Fruit fly (Drosophila melanogaster) whole organism, embryonic: Measurements from ENCODE around the gene Sas-4.

Experiments used
- CG10209 ChIP-seq: fragments of 200-800 bp; sonication (Bioruptor generic); optimal IDR thresholded peaks from 3 replicates; lab custom pipeline; 2017; ENCODE audit warnings: missing biosample characterization, mild to moderate bottlenecking, missing genetic modification characterization, missing genetic modification reagents
- CG10431 ChIP-seq: fragments of 200-800 bp; sonication (Bioruptor generic); optimal IDR thresholded peaks from 3 replicates; lab custom pipeline; 2018; ENCODE audit warnings: missing biosample characterization, mild to moderate bottlenecking, missing genetic modification characterization
- CG12659 ChIP-seq: fragments of 200-800 bp; sonication (Bioruptor generic); optimal IDR thresholded peaks from 3 replicates; lab custom pipeline; 2017; ENCODE audit warnings: mild to moderate bottlenecking, missing biosample characterization, missing genetic modification reagents, missing genetic modification characterization
- CG12769 ChIP-seq: fragments of 200-800 bp; sonication (Bioruptor generic); optimal IDR thresholded peaks from 2 replicates; lab custom pipeline; 2019; ENCODE audit warnings: missing biosample characterization, mild to moderate bottlenecking, missing genetic modification characterization, moderate library complexity
- CG14860 ChIP-seq: fragments of 200-800 bp; sonication (Bioruptor generic); IDR thresholded peaks from 3 replicates; pipeline ENCODE4 v1.3.6; 2022; ENCODE audit warnings: missing biosample characterization, missing genetic modification characterization; ENCODE audit not compliant: partially characterized antibody
- CG1529 ChIP-seq: fragments of 200-800 bp; sonication (Bioruptor generic); optimal IDR thresholded peaks from 3 replicates; lab custom pipeline; 2018; ENCODE audit warnings: missing biosample characterization, missing genetic modification characterization
- CG16815 ChIP-seq: fragments of 200-800 bp; sonication (Bioruptor generic); optimal IDR thresholded peaks from 3 replicates; lab custom pipeline; 2017; ENCODE audit warnings: missing biosample characterization, mild to moderate bottlenecking, missing genetic modification characterization
- CG17385 ChIP-seq: fragments of 200-800 bp; sonication (Bioruptor generic); optimal IDR thresholded peaks from 3 replicates; lab custom pipeline; 2018; ENCODE audit warnings: missing biosample characterization, mild to moderate bottlenecking, missing genetic modification characterization
- CG1832 ChIP-seq: fragments of 200-800 bp; sonication (Bioruptor generic); optimal IDR thresholded peaks from 2 replicates; lab custom pipeline; 2017; ENCODE audit warnings: missing biosample characterization, mild to moderate bottlenecking, missing genetic modification characterization, inconsistent platforms
- CG18476 ChIP-seq: fragments of 200-800 bp; sonication (Bioruptor generic); optimal IDR thresholded peaks from 2 replicates; lab custom pipeline; 2016; ENCODE audit warnings: missing biosample characterization, mild to moderate bottlenecking, missing genetic modification characterization
- CG2120 ChIP-seq: fragments of 200-800 bp; sonication (Bioruptor generic); optimal IDR thresholded peaks from 3 replicates; lab custom pipeline; 2016; ENCODE audit warnings: missing biosample characterization, missing genetic modification characterization
- CG2875 ChIP-seq: fragments of 200-800 bp; sonication (Bioruptor generic); optimal IDR thresholded peaks from 2 replicates; lab custom pipeline; 2017; ENCODE audit warnings: missing biosample characterization, mild to moderate bottlenecking, missing genetic modification characterization, missing genetic modification reagents
- CG32532 ChIP-seq: fragments of 200-800 bp; sonication (Bioruptor generic); IDR thresholded peaks from 2 replicates; pipeline ENCODE4 v1.3.6; 2022; ENCODE audit warnings: missing biosample characterization, missing genetic modification characterization
- CG32767 ChIP-seq: fragments of 200-800 bp; sonication (Bioruptor generic); IDR thresholded peaks from 2 replicates; pipeline ENCODE4 v1.3.6; 2022; ENCODE audit warnings: missing biosample characterization, missing genetic modification characterization
- CG5245 ChIP-seq: fragments of 200-800 bp; sonication (Bioruptor generic); optimal IDR thresholded peaks from 3 replicates; lab custom pipeline; 2016; ENCODE audit warnings: missing biosample characterization, missing genetic modification characterization
- CG7271 ChIP-seq: fragments of 200-800 bp; sonication (Bioruptor generic); optimal IDR thresholded peaks from 2 replicates; lab custom pipeline; 2018; ENCODE audit warnings: missing biosample characterization, mild to moderate bottlenecking, missing genetic modification characterization, moderate library complexity
- CG8359 ChIP-seq: fragments of 200-800 bp; sonication (Bioruptor generic); optimal IDR thresholded peaks from 2 replicates; lab custom pipeline; 2017; ENCODE audit warnings: missing biosample characterization, mild to moderate bottlenecking, missing genetic modification characterization, borderline replicate concordance
- CG9437 ChIP-seq: fragments of 200-800 bp; sonication (Bioruptor generic); optimal IDR thresholded peaks from 2 replicates; lab custom pipeline; 2018; ENCODE audit warnings: missing biosample characterization, mild to moderate bottlenecking, missing genetic modification characterization
- CTCF ChIP-seq: fragments of 200-800 bp; sonication (Bioruptor generic); optimal IDR thresholded peaks from 2 replicates; lab custom pipeline; 2017; ENCODE audit warnings: missing biosample characterization, mild to moderate bottlenecking, missing genetic modification characterization, moderate library complexity
- D ChIP-seq, 2 experiments: fragments of 200-800 bp in 1 of 2; fragments of >200 bp in 1 of 2; sonication (Bioruptor generic) in 1 of 2; optimal IDR thresholded peaks; 2 replicates in 1 of 2; 3 replicates in 1 of 2; lab custom pipeline; 2017; ENCODE audit warnings: mild to moderate bottlenecking in 1 of 2, missing biosample characterization in 1 of 2, missing genetic modification characterization in 1 of 2, missing genetic modification reagents in 1 of 2
- D19A ChIP-seq: fragments of 200-800 bp; optimal IDR thresholded peaks from 3 replicates; lab custom pipeline; 2019; ENCODE audit warnings: missing biosample characterization, mild to moderate bottlenecking, missing genetic modification characterization, moderate library complexity
- Eip74EF ChIP-seq, 2 experiments: fragments of 200-800 bp in 1 of 2; fragments of >200 bp in 1 of 2; sonication (Bioruptor generic) in 1 of 2; optimal IDR thresholded peaks; 2 replicates each; lab custom pipeline; 2017 to 2019; ENCODE audit warnings: missing biosample characterization in 2 of 2, missing genetic modification characterization in 2 of 2, mild to moderate bottlenecking in 1 of 2, moderate library complexity in 1 of 2
- Fer3 ChIP-seq: fragments of 200-800 bp; sonication (Bioruptor generic); optimal IDR thresholded peaks from 2 replicates; lab custom pipeline; 2018; ENCODE audit warnings: missing biosample characterization, mild to moderate bottlenecking, missing genetic modification characterization, moderate library complexity
- Gsc ChIP-seq: fragments of 200-800 bp; sonication (Bioruptor generic); IDR thresholded peaks from 2 replicates; pipeline ENCODE4 v1.3.6; 2022; ENCODE audit warnings: missing biosample characterization, missing genetic modification characterization
- MTF-1 ChIP-seq: fragments of 200-800 bp; sonication (Bioruptor generic); optimal IDR thresholded peaks from 2 replicates; lab custom pipeline; 2018; ENCODE audit warnings: missing biosample characterization, mild to moderate bottlenecking, missing genetic modification characterization, borderline replicate concordance
- Mad ChIP-seq: fragments of 200-800 bp; sonication (Bioruptor generic); optimal IDR thresholded peaks from 2 replicates; lab custom pipeline; 2016; ENCODE audit warnings: missing biosample characterization, missing genetic modification characterization
- Med ChIP-seq: fragments of 200-800 bp; sonication (Bioruptor generic); peaks from one replicate; lab custom pipeline; 2016; ENCODE audit warnings: missing biosample characterization, missing genetic modification characterization, mild to moderate bottlenecking, inconsistent platforms, moderate library complexity
- Mes4 ChIP-seq: fragments of 200-800 bp; sonication (Bioruptor generic); optimal IDR thresholded peaks from 2 replicates; lab custom pipeline; 2016; ENCODE audit warnings: missing biosample characterization, missing genetic modification characterization
- Nf-YC ChIP-seq: fragments of 200-800 bp; optimal IDR thresholded peaks from 3 replicates; lab custom pipeline; 2019; ENCODE audit warnings: missing biosample characterization, mild to moderate bottlenecking, missing genetic modification characterization, moderate library complexity
- Side ChIP-seq: fragments of 200-800 bp; sonication (Bioruptor generic); optimal IDR thresholded peaks from 2 replicates; lab custom pipeline; 2016; ENCODE audit warnings: missing biosample characterization, missing genetic modification characterization
- Taf1 ChIP-seq: fragments of 200-800 bp; sonication (Bioruptor generic); IDR thresholded peaks from 2 replicates; pipeline ENCODE4 v1.3.6; 2022; ENCODE audit warnings: missing biosample characterization, missing genetic modification characterization
- abd-A ChIP-seq: fragments of 200-800 bp; sonication (Bioruptor generic); optimal IDR thresholded peaks from 3 replicates; lab custom pipeline; 2019; ENCODE audit warnings: missing biosample characterization, mild to moderate bottlenecking, missing genetic modification characterization, moderate library complexity
- bowl ChIP-seq: fragments of 200-800 bp; sonication (Bioruptor generic); IDR thresholded peaks from 2 replicates; pipeline ENCODE4 v1.3.6; 2022; ENCODE audit warnings: missing biosample characterization, missing genetic modification characterization
- cad ChIP-seq: fragments of >200 bp; optimal IDR thresholded peaks from 2 replicates; lab custom pipeline; 2017; ENCODE audit warnings: missing biosample characterization, missing genetic modification characterization
- corto ChIP-seq: fragments of 200-800 bp; sonication (Bioruptor generic); optimal IDR thresholded peaks from 2 replicates; lab custom pipeline; 2016; ENCODE audit warnings: missing biosample characterization, mild to moderate bottlenecking, missing genetic modification characterization, moderate library complexity
- dm ChIP-seq: fragments of 200-800 bp; sonication (Bioruptor generic); optimal IDR thresholded peaks from 3 replicates; lab custom pipeline; 2016; ENCODE audit warnings: missing biosample characterization, missing genetic modification characterization
- fd96Cb ChIP-seq: fragments of 200-800 bp; sonication (Bioruptor generic); optimal IDR thresholded peaks from 2 replicates; lab custom pipeline; 2018; ENCODE audit warnings: missing biosample characterization, mild to moderate bottlenecking, missing genetic modification characterization, moderate library complexity
- gcm ChIP-seq: fragments of 200-800 bp; sonication (Bioruptor generic); optimal IDR thresholded peaks from 2 replicates; lab custom pipeline; 2019; ENCODE audit warnings: missing biosample characterization, mild to moderate bottlenecking, missing genetic modification characterization, moderate library complexity
- h ChIP-seq: fragments of >200 bp; optimal IDR thresholded peaks from 2 replicates; lab custom pipeline; 2017
- luna ChIP-seq: fragments of 200-800 bp; sonication (Bioruptor generic); optimal IDR thresholded peaks from 2 replicates; lab custom pipeline; 2016; ENCODE audit warnings: missing biosample characterization, missing genetic modification characterization
- nerfin-1 ChIP-seq: fragments of 200-800 bp; sonication (Bioruptor generic); optimal IDR thresholded peaks from 3 replicates; lab custom pipeline; 2019; ENCODE audit warnings: missing biosample characterization, mild to moderate bottlenecking, missing genetic modification characterization, moderate library complexity
- otp ChIP-seq: fragments of 200-800 bp; sonication (Bioruptor generic); IDR thresholded peaks from 3 replicates; pipeline ENCODE4, ENCODE4 v1.3.6; 2022; ENCODE audit warnings: missing biosample characterization, missing genetic modification characterization
- pita ChIP-seq: fragments of 200-800 bp; sonication (Bioruptor generic); optimal IDR thresholded peaks from 2 replicates; lab custom pipeline; 2017; ENCODE audit warnings: missing biosample characterization, mild to moderate bottlenecking, missing genetic modification characterization
- ro ChIP-seq: fragments of 200-800 bp; sonication (Bioruptor generic); IDR thresholded peaks from 2 replicates; pipeline ENCODE4 v1.3.6; 2022; ENCODE audit warnings: missing biosample characterization, missing genetic modification characterization
- scrt ChIP-seq: fragments of 200-800 bp; sonication (Bioruptor generic); optimal IDR thresholded peaks from 2 replicates; lab custom pipeline; 2018; ENCODE audit warnings: missing biosample characterization, mild to moderate bottlenecking, missing genetic modification characterization, moderate library complexity
- stwl ChIP-seq: fragments of 200-800 bp; sonication (Bioruptor generic); optimal IDR thresholded peaks from 3 replicates; lab custom pipeline; 2018; ENCODE audit warnings: missing biosample characterization, mild to moderate bottlenecking, missing genetic modification characterization, moderate library complexity
- tin ChIP-seq: fragments of 200-800 bp; sonication (Bioruptor generic); optimal IDR thresholded peaks from 3 replicates; lab custom pipeline; 2016; ENCODE audit warnings: missing biosample characterization, missing genetic modification characterization
- tx ChIP-seq: fragments of 200-800 bp; sonication (Bioruptor generic); optimal IDR thresholded peaks from 2 replicates; lab custom pipeline; 2016; ENCODE audit warnings: missing biosample characterization, missing genetic modification characterization
- unpg ChIP-seq: fragments of 200-800 bp; sonication (Bioruptor generic); optimal IDR thresholded peaks from 3 replicates; lab custom pipeline; 2018; ENCODE audit warnings: missing biosample characterization, mild to moderate bottlenecking, missing genetic modification characterization, moderate library complexity

Gene Sas-4

dm6 chr3R:7124109-7124639 lies 27.0 kb upstream of the Sas-4 start, which contains the start of the genes Alh and CG10098 (continued):
- TF ChIP-seq Fer3 (peak; percentile 77), CG32767 (peak; percentile 44; the same call in 1 of the 2 replicates), luna (GFP tag; lab: Kevin White, UChicago) (peak; percentile 86), nerfin-1 (no peak), corto (GFP tag; lab: Kevin White, UChicago) (peak; percentile 35), D19A (tag; lab: Kevin White, UChicago) (peak; percentile 47), CG14860 (peak; percentile 63), tx (GFP tag; lab: Kevin White, UChicago) (peak; percentile 83), Eip74EF (GFP tag; optimal IDR thresholded peaks at IDR 0.05; lab: Kevin White, UChicago) (peak in 1 of 2 experiments; percentile 44), scrt (GFP tag; lab: Kevin White, UChicago) (no peak), CG2875 (GFP tag; lab: Kevin White, UChicago) (peak; percentile 54), h (lab: Kevin White, UChicago) (no peak), CG12769 (tag; lab: Kevin White, UChicago) (peak; percentile 78), fd96Cb (peak; percentile 73), Med (GFP tag; lab: Kevin White, UChicago) (peak; percentile 96), CG12659 (GFP tag; lab: Kevin White, UChicago) (peak; percentile 86), pita (peak; percentile 41), CG2120 (GFP tag; lab: Kevin White, UChicago) (peak; percentile 94), CG10209 (GFP tag; lab: Kevin White, UChicago) (peak; percentile 74), ro (GFP tag; lab: Robert Waterston, UW) (0 out of 2 replicates have a peak, but pooled peaks have one; percentile 34), CG32532 (GFP tag; lab: Robert Waterston, UW) (peak; percentile 86), CG9437 (peak; percentile 55), gcm (peak; percentile 22), unpg (GFP tag; lab: Kevin White, UChicago) (peak; percentile 68), CG17385 (GFP tag; lab: Kevin White, UChicago) (peak; percentile 70), CG10431 (GFP tag; lab: Kevin White, UChicago) (peak; percentile 64), Mes4 (GFP tag; lab: Kevin White, UChicago) (peak; percentile 59), CG7271 (tag; lab: Kevin White, UChicago) (no peak), Side (GFP tag; lab: Kevin White, UChicago) (peak; percentile 74), D (optimal IDR thresholded peaks at IDR 0.05; lab: Kevin White, UChicago) (no peak), D (GFP tag; optimal IDR thresholded peaks at IDR 0.05; lab: Kevin White, UChicago) (peak; percentile 77), Gsc (GFP tag; lab: Robert Waterston, UW) (no peak; the same call in 1 of the 2 replicates), otp (peak; percentile 75; the same call in 2 of the 3 replicates), Nf-YC (tag; lab: Kevin White, UChicago) (peak; percentile 75), cad (no peak), dm (GFP tag; lab: Kevin White, UChicago) (peak; percentile 75), Taf1 (peak; percentile 70), CG1832 (GFP tag; lab: Kevin White, UChicago) (no peak), CG8359 (GFP tag; lab: Kevin White, UChicago) (no peak), CTCF (no peak), CG5245 (GFP tag; lab: Kevin White, UChicago) (peak; percentile 68), tin (peak; percentile 92), stwl (tag; lab: Kevin White, UChicago) (peak; percentile 40), bowl (no peak), CG16815 (GFP tag; lab: Kevin White, UChicago) (peak; percentile 84), CG18476 (GFP tag; lab: Kevin White, UChicago) (peak; percentile 76), MTF-1 (GFP tag; lab: Kevin White, UChicago) (no peak), abd-A (no peak), CG1529 (GFP tag; lab: Kevin White, UChicago) (peak; percentile 62), Mad (GFP tag; lab: Kevin White, UChicago) (peak; percentile 73)
